Fruit fly (Drosophila melanogaster) whole organism, pupa: ENCODE measurements around the gene CG42693.
A peak's percentile ranks its signal among the peaks of the same experiment; 100 is the strongest.

Source experiments
- CG10348 ChIP-seq: fragments of 200-800 bp; sonication (Bioruptor generic); IDR thresholded peaks from 2 replicates; pipeline ENCODE4 v1.3.6; 2022; ENCODE audit warnings: missing biosample characterization, missing genetic modification characterization
- CG13204 ChIP-seq: fragments of 200-800 bp; sonication (Bioruptor generic); optimal IDR thresholded peaks from 2 replicates; lab custom pipeline; 2018; ENCODE audit warnings: missing biosample characterization, mild to moderate bottlenecking, missing genetic modification characterization, moderate library complexity
- CG4496 ChIP-seq: fragments of 200-800 bp; sonication (Bioruptor generic); IDR thresholded peaks from 3 replicates; pipeline ENCODE4 v1.3.6; 2022; ENCODE audit warnings: missing biosample characterization, missing genetic modification characterization
- CG8301 ChIP-seq: fragments of 200-800 bp; sonication (Bioruptor generic); optimal IDR thresholded peaks from 2 replicates; lab custom pipeline; 2018; ENCODE audit warnings: missing biosample characterization, mild to moderate bottlenecking, missing genetic modification characterization
- CG9948 ChIP-seq: fragments of 200-800 bp; sonication (Bioruptor generic); optimal IDR thresholded peaks from 2 replicates; lab custom pipeline; 2018; ENCODE audit warnings: missing biosample characterization, mild to moderate bottlenecking, missing genetic modification characterization, moderate library complexity
- EcR ChIP-seq: fragments of 200-800 bp; sonication (Bioruptor generic); optimal IDR thresholded peaks from 3 replicates; lab custom pipeline; 2019; ENCODE audit warnings: missing biosample characterization, missing genetic modification characterization, mild to moderate bottlenecking, moderate library complexity, missing genetic modification reagents
- Pif1A ChIP-seq: fragments of 200-800 bp; sonication (Bioruptor generic); optimal IDR thresholded peaks from 3 replicates; lab custom pipeline; 2016; ENCODE audit warnings: missing biosample characterization, missing genetic modification characterization
- Pif1B ChIP-seq: fragments of 200-800 bp; sonication (Bioruptor generic); optimal IDR thresholded peaks from 3 replicates; lab custom pipeline; 2016; ENCODE audit warnings: missing biosample characterization, missing genetic modification characterization
- fd96Ca ChIP-seq: fragments of 200-800 bp; sonication (Bioruptor generic); IDR thresholded peaks from 3 replicates; pipeline ENCODE4 v1.3.6; 2022; ENCODE audit warnings: missing biosample characterization, missing genetic modification characterization
- rn ChIP-seq: fragments of 200-800 bp; sonication (Bioruptor generic); IDR thresholded peaks from 2 replicates; pipeline ENCODE4 v1.3.6; 2022; ENCODE audit warnings: missing biosample characterization, missing genetic modification characterization

- TF ChIP-seq rn (no peak), EcR (GFP tag; lab: Kevin White, UChicago) (no peak), CG9948 (tag; lab: Kevin White, UChicago) (peak; percentile 13), CG4496 (no peak), CG8301 (tag; lab: Kevin White, UChicago) (peak; percentile 54), Pif1A (GFP tag; lab: Kevin White, UChicago) (no peak), fd96Ca (0 out of 3 replicates have a peak, but pooled peaks have one; percentile 13), CG13204 (no peak), Pif1B (no peak), CG10348 (GFP tag; lab: Robert Waterston, UW) (no peak)
Measured at dm6 chr3R:31721466-31721865, 13.3 kb upstream of the CG42693 start.
